Worm (Caenorhabditis elegans): ENCODE results near the gene ptb-1.

ptb-1 gene

ce11 chrII:10660892-10661291 is 14.5 kb upstream of the ptb-1 start, which contains the start of gene marc-2:
TSS of gene marc-2 (minus strand) at chrII:10660992.
- TF ChIP-seq dao-5 (tag; optimal IDR thresholded peaks at IDR 0.05) (no peak), W03F9.2 (tag; optimal IDR thresholded peaks at IDR 0.05) (no peak), him-1 (tag; optimal IDR thresholded peaks at IDR 0.05) (no peak)

ce11 chrII:10661448-10662064 is 13.8 kb upstream of the ptb-1 start:
- TF ChIP-seq W03F9.2 (tag; optimal IDR thresholded peaks at IDR 0.05) = no peak
- no peak for TF ChIP-seq him-1 (tag; optimal IDR thresholded peaks at IDR 0.05)
- no peak for TF ChIP-seq dao-5 (tag; optimal IDR thresholded peaks at IDR 0.05)

ce11 chrII:10662279-10662678 is 13.1 kb upstream of the ptb-1 start:
- no peak for TF ChIP-seq him-1 (tag; optimal IDR thresholded peaks at IDR 0.05)
- TF ChIP-seq W03F9.2 (tag; optimal IDR thresholded peaks at IDR 0.05) = no peak
- no peak for TF ChIP-seq dao-5 (tag; optimal IDR thresholded peaks at IDR 0.05)

- TF ChIP-seq dao-5 (tag; optimal IDR thresholded peaks at IDR 0.05) = no peak
- no peak for TF ChIP-seq him-1 (tag; optimal IDR thresholded peaks at IDR 0.05)
- TF ChIP-seq W03F9.2 (tag; optimal IDR thresholded peaks at IDR 0.05) = peak; percentile 24
These were observed 12.7 kb upstream of the ptb-1 start, which contains the start of gene D2089.8 for ce11 chrII:10662698-10663097. TSS of gene D2089.8 (minus strand) at chrII:10662781.

- TF ChIP-seq him-1 (tag; optimal IDR thresholded peaks at IDR 0.05) (no peak), W03F9.2 (tag; optimal IDR thresholded peaks at IDR 0.05) (no peak), dao-5 (tag; optimal IDR thresholded peaks at IDR 0.05) (no peak)
These were observed 10.4 kb upstream of the ptb-1 start, which contains the start of gene D2089.3 for ce11 chrII:10665031-10665430. TSS of gene D2089.3 (minus strand) at chrII:10665131.

ce11 chrII:10680130-10680529 is 4.7 kb downstream of the ptb-1 start:
- no peak for TF ChIP-seq him-1 (tag; optimal IDR thresholded peaks at IDR 0.05)
- no peak for TF ChIP-seq dao-5 (tag; optimal IDR thresholded peaks at IDR 0.05)
- no peak for TF ChIP-seq W03F9.2 (tag; optimal IDR thresholded peaks at IDR 0.05)

ce11 chrII:10680614-10681013 is 5.2 kb downstream of the ptb-1 start:
- TF ChIP-seq him-1 (tag; optimal IDR thresholded peaks at IDR 0.05) (no peak), W03F9.2 (tag; optimal IDR thresholded peaks at IDR 0.05) (no peak), dao-5 (tag; optimal IDR thresholded peaks at IDR 0.05) (no peak)

ce11 chrII:10684954-10685353 is 9.6 kb downstream of the ptb-1 start:
- TF ChIP-seq W03F9.2 (tag; optimal IDR thresholded peaks at IDR 0.05) = no peak

ce11 chrII:10693655-10694054 is 18.3 kb downstream of the ptb-1 start, which contains the start of gene gbh-1:
TSS of gene gbh-1 (minus strand) at chrII:10693803.
- no peak for TF ChIP-seq W03F9.2 (tag; optimal IDR thresholded peaks at IDR 0.05)
- TF ChIP-seq dao-5 (tag; optimal IDR thresholded peaks at IDR 0.05) = no peak
- no peak for TF ChIP-seq him-1 (tag; optimal IDR thresholded peaks at IDR 0.05)

- TF ChIP-seq W03F9.2 (tag; optimal IDR thresholded peaks at IDR 0.05) = no peak
- TF ChIP-seq him-1 (tag; optimal IDR thresholded peaks at IDR 0.05) = no peak
These were observed 19.3 kb downstream of the ptb-1 start, which contains the start of gene lgc-57 for ce11 chrII:10694713-10695112. TSS of gene lgc-57 (plus strand) at chrII:10695013.

ce11 chrII:10696060-10696459 is 20.7 kb downstream of the ptb-1 start:
- TF ChIP-seq him-1 (tag; optimal IDR thresholded peaks at IDR 0.05) (no peak), W03F9.2 (tag; optimal IDR thresholded peaks at IDR 0.05) (no peak)

ce11 chrII:10703594-10704384 is 28.4 kb downstream of the ptb-1 start, which contains the start of gene col-79:
TSS of gene col-79 (plus strand) at chrII:10703613.
- TF ChIP-seq W03F9.2 (tag; optimal IDR thresholded peaks at IDR 0.05) (no peak), him-1 (tag; optimal IDR thresholded peaks at IDR 0.05) (no peak), dao-5 (tag; optimal IDR thresholded peaks at IDR 0.05) (no peak)

ce11 chrII:10704575-10705170 is 29.3 kb downstream of the ptb-1 start, which contains the start of gene col-39:
TSS of gene col-39 (plus strand) at chrII:10704916.
- no peak for TF ChIP-seq dao-5 (tag; optimal IDR thresholded peaks at IDR 0.05)

ce11 chrII:10705347-10705996 is 30.1 kb downstream of the ptb-1 start:
- TF ChIP-seq dao-5 (tag; optimal IDR thresholded peaks at IDR 0.05) (no peak), him-1 (tag; optimal IDR thresholded peaks at IDR 0.05) (no peak), W03F9.2 (tag; optimal IDR thresholded peaks at IDR 0.05) (no peak)
